Worm (Caenorhabditis elegans) whole organism, L4 larva: ENCODE measurements around the gene flp-25.
"Not testable (repeated sequence)": the region's sequence is repeated elsewhere in the genome, so short reads cannot be mapped to it uniquely, and the experiment has no call there.

Source experiments
- D1046.2 ChIP-seq: fragments of 200-800 bp; sonication (Bioruptor generic); IDR thresholded peaks from 2 replicates; pipeline ENCODE4 v1.3.6; 2022; ENCODE audit warnings: missing genetic modification characterization, missing compliant biosample characterization
- F49E8.2 ChIP-seq: sonication (generic microtip); optimal IDR thresholded peaks from 2 replicates; lab custom pipeline; 2016; ENCODE audit warnings: missing compliant biosample characterization, mild to moderate bottlenecking, missing genetic modification characterization, borderline replicate concordance
- Y105C5A.15 ChIP-seq: fragments of 200-800 bp; sonication (Bioruptor generic); IDR thresholded peaks from 2 replicates; pipeline ENCODE4 v1.3.6; 2022; ENCODE audit warnings: missing genetic modification characterization, missing compliant biosample characterization
- Y48G9A.11 ChIP-seq: fragments of 200-800 bp; sonication (Bioruptor generic); IDR thresholded peaks from 2 replicates; pipeline ENCODE4 v1.3.6; 2022; ENCODE audit warnings: missing genetic modification reagents, missing genetic modification characterization, missing compliant biosample characterization
- Y5F2A.4 ChIP-seq: fragments of 200-800 bp; sonication (Bioruptor generic); optimal IDR thresholded peaks from 2 replicates; lab custom pipeline; 2018; ENCODE audit warnings: mild to moderate bottlenecking, missing genetic modification characterization, missing compliant biosample characterization
- ZK337.2 ChIP-seq: fragments of 200-800 bp; sonication (Bioruptor generic); IDR thresholded peaks from 2 replicates; pipeline ENCODE4 v1.3.6; 2022; ENCODE audit warnings: missing genetic modification reagents, missing genetic modification characterization, missing compliant biosample characterization
- aha-1 ChIP-seq: fragments of 150-350 bp; peaks from one replicate; lab custom pipeline; 2014; ENCODE audit warnings: missing biosample characterization, missing genetic modification characterization
- aly-2 ChIP-seq: sonication (generic microtip); optimal IDR thresholded peaks from 2 replicates; lab custom pipeline; 2018; ENCODE audit warnings: missing biosample characterization, missing genetic modification characterization
- arid-1 ChIP-seq: fragments of 200-800 bp; sonication (Bioruptor generic); conservative IDR thresholded peaks from 2 replicates; pipeline ENCODE4 v1.3.6; 2022; ENCODE audit warnings: missing genetic modification reagents, missing genetic modification characterization, missing compliant biosample characterization
- ceh-20 ChIP-seq: fragments of 200-800 bp; sonication (Bioruptor generic); IDR thresholded peaks from 2 replicates; pipeline ENCODE4 v1.3.6; 2022; ENCODE audit warnings: missing genetic modification reagents, missing genetic modification characterization, missing compliant biosample characterization
- ceh-28 ChIP-seq: fragments of 150-350 bp; optimal IDR thresholded peaks from 2 replicates; lab custom pipeline; 2014; ENCODE audit warnings: missing biosample characterization, missing genetic modification reagents, missing genetic modification characterization
- ceh-44 ChIP-seq: fragments of 200-800 bp; sonication (Bioruptor generic); IDR thresholded peaks from 2 replicates; pipeline ENCODE4 v1.3.6; 2022; ENCODE audit warnings: missing genetic modification reagents, missing genetic modification characterization, missing compliant biosample characterization
- cey-2 ChIP-seq: sonication (generic microtip); optimal IDR thresholded peaks from 3 replicates; lab custom pipeline; 2017; ENCODE audit warnings: missing genetic modification characterization, mild to moderate bottlenecking, missing compliant biosample characterization, antibody characterized with exemption, borderline replicate concordance; ENCODE audit not compliant: insufficient read depth
- ctbp-1 ChIP-seq: fragments of 200-800 bp; sonication (Bioruptor generic); IDR thresholded peaks from 2 replicates; pipeline ENCODE4 v1.3.6; 2022; ENCODE audit warnings: missing genetic modification reagents, missing genetic modification characterization, missing compliant biosample characterization
- dmd-6 ChIP-seq: fragments of 200-800 bp; sonication (Bioruptor generic); IDR thresholded peaks from 2 replicates; pipeline ENCODE4 v1.3.6; 2022; ENCODE audit warnings: missing genetic modification reagents, missing genetic modification characterization, missing compliant biosample characterization
- dmd-9 ChIP-seq: fragments of 200-800 bp; sonication (Bioruptor generic); IDR thresholded peaks from 2 replicates; pipeline ENCODE4 v1.3.6; 2022; ENCODE audit warnings: missing genetic modification reagents, missing genetic modification characterization, missing compliant biosample characterization
- duxl-1 ChIP-seq: sonication (generic microtip); optimal IDR thresholded peaks from 2 replicates; lab custom pipeline; 2016; ENCODE audit warnings: mild to moderate bottlenecking, missing genetic modification characterization, moderate library complexity, missing compliant biosample characterization; ENCODE audit not compliant: poor library complexity
- dve-1 ChIP-seq: sonication (generic microtip); optimal IDR thresholded peaks from 2 replicates; lab custom pipeline; 2017; ENCODE audit warnings: antibody characterized with exemption, mild to moderate bottlenecking, missing genetic modification characterization, missing compliant biosample characterization; ENCODE audit not compliant: insufficient read depth
- fkh-10 ChIP-seq: fragments of 150-350 bp; optimal IDR thresholded peaks from 2 replicates; lab custom pipeline; 2014; ENCODE audit warnings: missing biosample characterization, missing genetic modification reagents, missing genetic modification characterization
- hif-1 ChIP-seq, 2 experiments: sonication (generic microtip); optimal IDR thresholded peaks; 2 replicates each; lab custom pipeline; 2016 to 2017; ENCODE audit warnings: missing compliant biosample characterization in 2 of 2, missing genetic modification characterization in 2 of 2, missing genetic modification reagents in 2 of 2, missing genotype in 2 of 2, mild to moderate bottlenecking in 1 of 2
- hlh-30 ChIP-seq: sonication (generic microtip); optimal IDR thresholded peaks from 2 replicates; lab custom pipeline; 2017; ENCODE audit warnings: antibody characterized with exemption, mild to moderate bottlenecking, missing genetic modification characterization, missing compliant biosample characterization; ENCODE audit not compliant: insufficient read depth
- hmg-1.1 ChIP-seq: fragments of 200-800 bp; sonication (Bioruptor generic); IDR thresholded peaks from 2 replicates; pipeline ENCODE4 v1.3.6; 2022; ENCODE audit warnings: missing genetic modification reagents, missing genetic modification characterization, missing compliant biosample characterization
- jun-1 ChIP-seq: fragments of 150-350 bp; optimal IDR thresholded peaks from 2 replicates; lab custom pipeline; 2014; ENCODE audit warnings: missing biosample characterization, missing genetic modification reagents, missing genetic modification characterization
- lim-7 ChIP-seq: fragments of 200-800 bp; sonication (Bioruptor generic); IDR thresholded peaks from 2 replicates; pipeline ENCODE4 v1.3.6; 2022; ENCODE audit warnings: missing genetic modification characterization, missing compliant biosample characterization
- lin-29 ChIP-seq: fragments of 200-800 bp; sonication (Bioruptor generic); IDR thresholded peaks from 2 replicates; pipeline ENCODE4 v1.3.6; 2022; ENCODE audit warnings: missing genetic modification reagents, missing genetic modification characterization, missing compliant biosample characterization
- lin-39 ChIP-seq: fragments of 150-350 bp; optimal IDR thresholded peaks from 2 replicates; lab custom pipeline; 2014; ENCODE audit warnings: missing biosample characterization, missing genetic modification reagents, missing genetic modification characterization
- madf-5 ChIP-seq, 2 experiments: fragments of 200-800 bp; sonication (Bioruptor generic); IDR thresholded peaks; 2 replicates each; pipeline ENCODE4 v1.3.6; 2022; ENCODE audit warnings: missing compliant biosample characterization in 2 of 2, missing genetic modification characterization in 2 of 2
- mdt-29 ChIP-seq: fragments of 200-800 bp; sonication (Bioruptor generic); IDR thresholded peaks from 2 replicates; pipeline ENCODE4 v1.3.6; 2022; ENCODE audit warnings: missing genetic modification reagents, missing genetic modification characterization, missing compliant biosample characterization
- mxl-2 ChIP-seq: fragments of 200-800 bp; sonication (Bioruptor generic); conservative IDR thresholded peaks from 2 replicates; pipeline ENCODE4 v1.3.6; 2022; ENCODE audit warnings: missing genetic modification reagents, missing genetic modification characterization, missing compliant biosample characterization
- mxl-3 ChIP-seq: fragments of 200-800 bp; sonication (Bioruptor generic); optimal IDR thresholded peaks from 2 replicates; lab custom pipeline; 2018; ENCODE audit warnings: mild to moderate bottlenecking, missing genetic modification characterization, missing compliant biosample characterization
- nhr-11 ChIP-seq: fragments of 150-350 bp; optimal IDR thresholded peaks from 2 replicates; lab custom pipeline; 2014; ENCODE audit warnings: missing biosample characterization, missing genetic modification characterization
- nhr-237 ChIP-seq: sonication (generic microtip); optimal IDR thresholded peaks from 2 replicates; lab custom pipeline; 2017; ENCODE audit warnings: missing biosample characterization, missing genetic modification characterization
- nhr-25 ChIP-seq: sonication (generic microtip); optimal IDR thresholded peaks from 2 replicates; lab custom pipeline; 2017; ENCODE audit warnings: missing genetic modification characterization, mild to moderate bottlenecking, missing compliant biosample characterization, antibody characterized with exemption, moderate library complexity, borderline replicate concordance; ENCODE audit not compliant: insufficient read depth
- nhr-28 ChIP-seq: fragments of 150-350 bp; optimal IDR thresholded peaks from 2 replicates; lab custom pipeline; 2014; ENCODE audit warnings: missing biosample characterization, missing genetic modification characterization
- nhr-42 ChIP-seq: fragments of 200-800 bp; sonication (Bioruptor generic); IDR thresholded peaks from 2 replicates; pipeline ENCODE4 v1.3.6; 2022; ENCODE audit warnings: missing genetic modification characterization, missing compliant biosample characterization
- pha-4 ChIP-seq, 2 experiments: fragments of 150-350 bp in 1 of 2; fragments of 200-800 bp in 1 of 2; sonication (Bioruptor generic) in 1 of 2; IDR thresholded peaks in 1 of 2; optimal IDR thresholded peaks in 1 of 2; 2 replicates each; pipeline versions ENCODE4 v1.3.6 to Lab custom; 2014 to 2022; ENCODE audit warnings: missing genetic modification characterization in 2 of 2, missing genetic modification reagents in 2 of 2, missing biosample characterization in 1 of 2, missing compliant biosample characterization in 1 of 2
- php-3 ChIP-seq: fragments of 200-800 bp; sonication (Bioruptor generic); IDR thresholded peaks from 2 replicates; pipeline ENCODE4 v1.3.6; 2022; ENCODE audit warnings: missing genetic modification reagents, missing genetic modification characterization, missing compliant biosample characterization
- pqm-1 ChIP-seq: sonication (generic microtip); optimal IDR thresholded peaks from 2 replicates; lab custom pipeline; 2017; ENCODE audit warnings: missing biosample characterization, missing genetic modification characterization
- set-16 ChIP-seq: fragments of 200-800 bp; sonication (Bioruptor generic); IDR thresholded peaks from 2 replicates; pipeline ENCODE4 v1.3.6; 2022; ENCODE audit warnings: missing genetic modification reagents, missing genetic modification characterization, missing compliant biosample characterization
- snpc-1.2 ChIP-seq: fragments of 200-800 bp; sonication (Bioruptor generic); IDR thresholded peaks from 2 replicates; pipeline ENCODE4 v1.3.6; 2022; ENCODE audit warnings: missing genetic modification reagents, missing genetic modification characterization, missing compliant biosample characterization
- snpc-4 ChIP-seq: fragments of 150-350 bp; optimal IDR thresholded peaks from 2 replicates; lab custom pipeline; 2014; ENCODE audit warnings: missing biosample characterization, missing genetic modification characterization
- spr-3 ChIP-seq: fragments of 200-800 bp; sonication (Bioruptor generic); optimal IDR thresholded peaks from 2 replicates; lab custom pipeline; 2018; ENCODE audit warnings: mild to moderate bottlenecking, missing genetic modification characterization, missing compliant biosample characterization
- tra-1 ChIP-seq: fragments of 200-800 bp; sonication (Bioruptor generic); IDR thresholded peaks from 2 replicates; pipeline ENCODE4 v1.3.6; 2022; ENCODE audit warnings: missing genetic modification reagents, missing genetic modification characterization, missing compliant biosample characterization
- unc-130 ChIP-seq: sonication (generic microtip); optimal IDR thresholded peaks from 2 replicates; lab custom pipeline; 2016; ENCODE audit warnings: missing genetic modification reagents, missing genetic modification characterization, missing compliant biosample characterization
- unc-62 ChIP-seq, 3 experiments: fragments of 150-350 bp in 1 of 3; sonication (generic microtip); optimal IDR thresholded peaks in 2 of 3; peaks in 1 of 3; 1 replicate in 1 of 3; 2 replicates in 2 of 3; lab custom pipeline; 2014 to 2017; ENCODE audit warnings: missing biosample characterization in 3 of 3, missing genetic modification characterization in 3 of 3, missing genetic modification reagents in 3 of 3, missing genotype in 1 of 3
- vab-7 ChIP-seq: fragments of 200-800 bp; sonication (Bioruptor generic); IDR thresholded peaks from 2 replicates; pipeline ENCODE4 v1.3.6; 2022; ENCODE audit warnings: missing genetic modification reagents, missing genetic modification characterization, missing compliant biosample characterization
- zag-1 ChIP-seq: fragments of 150-350 bp; optimal IDR thresholded peaks from 2 replicates; lab custom pipeline; 2014; ENCODE audit warnings: missing biosample characterization, missing genetic modification characterization

The flp-25 gene

DNA sequence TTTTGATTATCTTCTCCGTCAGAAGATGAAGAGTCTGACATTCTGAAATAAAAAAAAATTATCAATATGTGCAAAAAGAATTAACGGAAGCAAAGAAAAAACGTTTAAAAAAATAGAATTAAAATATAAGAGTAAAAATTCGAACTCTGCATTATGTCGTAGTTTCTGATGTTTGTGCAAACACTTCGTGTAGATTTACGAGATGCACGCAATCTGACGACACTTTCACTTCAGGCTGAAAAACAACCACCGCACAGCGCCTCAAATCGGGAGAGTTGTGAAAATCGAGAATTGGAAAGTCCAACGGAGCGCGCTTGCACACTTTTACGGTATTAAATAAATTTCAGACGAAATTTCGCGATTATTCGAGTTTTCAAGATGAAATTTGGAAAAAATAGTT, 45.3 kb downstream of the flp-25 start, which contains the start of gene T26G10.1 (continued):
- TF ChIP-seq cey-2 (tag; lab: Kevin White, UChicago) (no peak), dve-1 (tag; lab: Kevin White, UChicago) (peak; percentile 60), aly-2 (tag; lab: Kevin White, UChicago) (no peak), ceh-28 (tag; lab: Kevin White, UChicago) (no peak), Y105C5A.15 (GFP tag; lab: Robert Waterston, UW) (no peak), pha-4 (GFP tag; IDR thresholded peaks at IDR 0.05; lab: Robert Waterston, UW) (peak; percentile 58; the same call in 1 of the 2 replicates), pha-4 (tag; optimal IDR thresholded peaks at IDR 0.05; lab: Kevin White, UChicago) (no peak), nhr-237 (no peak), mxl-2 (GFP tag; lab: Robert Waterston, UW) (no peak), pqm-1 (tag; lab: Kevin White, UChicago) (no peak), php-3 (peak; percentile 70; the same call in 1 of the 2 replicates), snpc-1.2 (GFP tag; lab: Robert Waterston, UW) (no peak), hmg-1.1 (GFP tag; lab: Robert Waterston, UW) (peak; percentile 71), hlh-30 (peak; percentile 34), dmd-6 (GFP tag; lab: Robert Waterston, UW) (peak; percentile 76), spr-3 (GFP tag; lab: Kevin White, UChicago) (no peak), mxl-3 (GFP tag; lab: Kevin White, UChicago) (no peak), duxl-1 (tag; lab: Kevin White, UChicago) (peak; percentile 59), lim-7 (no peak), jun-1 (tag; lab: Kevin White, UChicago) (no peak), lin-39 (no peak), nhr-11 (no peak), mdt-29 (no peak), fkh-10 (no peak), Y48G9A.11 (GFP tag; lab: Robert Waterston, UW) (peak; percentile 72), ctbp-1 (GFP tag; lab: Robert Waterston, UW) (peak; percentile 56; the same call in 1 of the 2 replicates), unc-62 (GFP tag; optimal IDR thresholded peaks at IDR 0.05 in 1 of 2; lab: Kevin White, UChicago) (no peak), unc-62 (tag; optimal IDR thresholded peaks at IDR 0.05; lab: Kevin White, UChicago) (no peak), zag-1 (no peak), lin-29 (0 out of 2 replicates have a peak, but pooled peaks have one; percentile 16), unc-130 (GFP tag; lab: Kevin White, UChicago) (peak; percentile 42), Y5F2A.4 (GFP tag; lab: Kevin White, UChicago) (no peak), hif-1 (tag; optimal IDR thresholded peaks at IDR 0.05; lab: Kevin White, UChicago) (no peak), snpc-4 (tag; lab: Kevin White, UChicago) (no peak), nhr-28 (tag; lab: Kevin White, UChicago) (peak; percentile 43), nhr-25 (tag; lab: Kevin White, UChicago) (no peak), ceh-20 (GFP tag; lab: Robert Waterston, UW) (0 out of 2 replicates have a peak, but pooled peaks have one; percentile 45), madf-5 (GFP tag; IDR thresholded peaks at IDR 0.05; lab: Robert Waterston, UW) (no peak)

DNA sequence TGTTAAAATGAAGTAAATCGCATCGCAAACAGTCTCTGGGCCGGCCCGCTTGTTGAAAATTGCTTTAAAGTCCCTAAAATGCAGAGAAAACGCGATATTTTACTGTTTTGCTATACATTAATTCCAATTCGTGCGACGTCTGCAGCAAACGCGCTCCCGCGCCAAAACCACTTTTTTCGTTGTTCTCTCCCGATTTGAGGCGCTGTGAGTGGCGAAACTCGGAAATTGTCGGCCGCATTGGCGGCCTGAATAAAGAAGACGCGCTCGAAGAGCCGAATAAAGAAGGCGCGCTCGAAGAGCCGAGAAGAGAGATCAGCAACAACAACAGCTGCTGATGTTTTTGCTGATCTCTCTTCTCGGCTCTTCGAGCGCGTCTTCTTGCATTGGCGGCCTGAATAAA, 47.0 kb downstream of the flp-25 start:
- TF ChIP-seq vab-7 (peak; percentile 88), set-16 (peak; percentile 63), tra-1 (peak; percentile 66; the same call in 1 of the 2 replicates), dmd-9 (GFP tag; lab: Robert Waterston, UW) (0 out of 2 replicates have a peak, but pooled peaks have one; percentile 38), ceh-20 (GFP tag; lab: Robert Waterston, UW) (peak; percentile 51; the same call in 1 of the 2 replicates), madf-5 (GFP tag; IDR thresholded peaks at IDR 0.05; lab: Robert Waterston, UW) (0 out of 4 replicates have a peak, but pooled peaks of 1 of the 2 experiments have one; percentile 19), ceh-44 (GFP tag; lab: Robert Waterston, UW) (peak; percentile 96), ZK337.2 (GFP tag; lab: Robert Waterston, UW) (peak; percentile 43; the same call in 1 of the 2 replicates), nhr-42 (peak; percentile 66; the same call in 1 of the 2 replicates), pha-4 (GFP tag; IDR thresholded peaks at IDR 0.05; lab: Robert Waterston, UW) (peak; percentile 41; the same call in 1 of the 2 replicates), arid-1 (peak; percentile 69; the same call in 1 of the 2 replicates), D1046.2 (0 out of 2 replicates have a peak, but pooled peaks have one; percentile 55), Y48G9A.11 (GFP tag; lab: Robert Waterston, UW) (peak; percentile 97), snpc-4 (tag; lab: Kevin White, UChicago) (peak; percentile 68), F49E8.2 (peak; percentile 69), mdt-29 (0 out of 2 replicates have a peak, but pooled peaks have one; percentile 28), aha-1 (tag; lab: Kevin White, UChicago) (peak; percentile 26), snpc-1.2 (GFP tag; lab: Robert Waterston, UW) (peak; percentile 74)
- not testable (repeated sequence) for TF ChIP-seq pha-4 (tag; optimal IDR thresholded peaks at IDR 0.05; lab: Kevin White, UChicago)
